Fruit fly (Drosophila melanogaster): Measurements from ENCODE around the gene CG12479.

The CG12479 gene

dm6 chrX:14189216-14189615, 37.4 kb upstream of the CG12479 start, which contains the start of gene CG11585:
TSS of gene CG11585 (plus strand) at chrX:14189516.
- TF ChIP-seq dsf (GFP tag; optimal IDR thresholded peaks at IDR 0.05; ENCODE audit: borderline replicate concordance) (no peak), dl (GFP tag; optimal IDR thresholded peaks at IDR 0.05; ENCODE audit: insufficient read depth in 1 of 2, partially characterized antibody in 2 of 2) (no peak), woc (GFP tag; optimal IDR thresholded peaks at IDR 0.05) (no peak), OdsH (GFP tag; optimal IDR thresholded peaks at IDR 0.05) (no peak), jim (GFP tag; optimal IDR thresholded peaks at IDR 0.05) (no peak), br (GFP tag; optimal IDR thresholded peaks at IDR 0.05) (no peak), rgr (GFP tag; optimal IDR thresholded peaks at IDR 0.05) (no peak), Jra (GFP tag; optimal IDR thresholded peaks at IDR 0.05) (no peak), pan (optimal IDR thresholded peaks at IDR 0.05) (no peak), sv (GFP tag; optimal IDR thresholded peaks at IDR 0.05) (no peak), psq (GFP tag; optimal IDR thresholded peaks at IDR 0.05) (no peak), Vsx2 (GFP tag; optimal IDR thresholded peaks at IDR 0.05; ENCODE audit: partially characterized antibody) (no peak), ey (GFP tag; optimal IDR thresholded peaks at IDR 0.05) (no peak), sage (GFP tag; optimal IDR thresholded peaks at IDR 0.05) (no peak), Myc (optimal IDR thresholded peaks at IDR 0.05) (no peak), lola (GFP tag; optimal IDR thresholded peaks at IDR 0.05) (no peak), Mio (GFP tag; optimal IDR thresholded peaks at IDR 0.05) (no peak), Sp1 (GFP tag; optimal IDR thresholded peaks at IDR 0.05) (no peak), Dfd (GFP tag; optimal IDR thresholded peaks at IDR 0.05) (no peak)

- TF ChIP-seq OdsH (GFP tag; optimal IDR thresholded peaks at IDR 0.05) = no peak
- no peak for TF ChIP-seq Hnf4 (GFP tag; optimal IDR thresholded peaks at IDR 0.05)
- no peak for TF ChIP-seq Hr78 (GFP tag; optimal IDR thresholded peaks at IDR 0.05)
- TF ChIP-seq Mio (GFP tag; optimal IDR thresholded peaks at IDR 0.05) = no peak
- no peak for TF ChIP-seq rgr (GFP tag; optimal IDR thresholded peaks at IDR 0.05)
- no peak for TF ChIP-seq Hr83 (GFP tag; optimal IDR thresholded peaks at IDR 0.05; ENCODE audit: poor library complexity, severe bottlenecking)
- no peak for TF ChIP-seq dl (GFP tag; optimal IDR thresholded peaks at IDR 0.05; ENCODE audit: insufficient read depth in 1 of 2, partially characterized antibody in 2 of 2)
- TF ChIP-seq lola (GFP tag; optimal IDR thresholded peaks at IDR 0.05) = no peak
- TF ChIP-seq Rel (GFP tag; optimal IDR thresholded peaks at IDR 0.05) = no peak
- no peak for TF ChIP-seq Rel (tag; optimal IDR thresholded peaks at IDR 0.05)
- TF ChIP-seq CG32264 (GFP tag; optimal IDR thresholded peaks at IDR 0.05) = no peak
- TF ChIP-seq pan (optimal IDR thresholded peaks at IDR 0.05) = no peak
- no peak for TF ChIP-seq jim (GFP tag; optimal IDR thresholded peaks at IDR 0.05)
- TF ChIP-seq usp (GFP tag; optimal IDR thresholded peaks at IDR 0.05) = no peak
- no peak for TF ChIP-seq ey (GFP tag; optimal IDR thresholded peaks at IDR 0.05)
- no peak for TF ChIP-seq woc (GFP tag; optimal IDR thresholded peaks at IDR 0.05)
- TF ChIP-seq sage (GFP tag; optimal IDR thresholded peaks at IDR 0.05) = no peak
- no peak for TF ChIP-seq CrebA (GFP tag; optimal IDR thresholded peaks at IDR 0.05; ENCODE audit: borderline replicate concordance)
- TF ChIP-seq HLH106 (tag; optimal IDR thresholded peaks at IDR 0.05) = no peak
Observed at dm6 chrX:14186953-14187352, 35.1 kb upstream of the CG12479 start, which contains the start of gene CG12481. TSS of gene CG12481 (plus strand) at chrX:14187253.

DNA sequence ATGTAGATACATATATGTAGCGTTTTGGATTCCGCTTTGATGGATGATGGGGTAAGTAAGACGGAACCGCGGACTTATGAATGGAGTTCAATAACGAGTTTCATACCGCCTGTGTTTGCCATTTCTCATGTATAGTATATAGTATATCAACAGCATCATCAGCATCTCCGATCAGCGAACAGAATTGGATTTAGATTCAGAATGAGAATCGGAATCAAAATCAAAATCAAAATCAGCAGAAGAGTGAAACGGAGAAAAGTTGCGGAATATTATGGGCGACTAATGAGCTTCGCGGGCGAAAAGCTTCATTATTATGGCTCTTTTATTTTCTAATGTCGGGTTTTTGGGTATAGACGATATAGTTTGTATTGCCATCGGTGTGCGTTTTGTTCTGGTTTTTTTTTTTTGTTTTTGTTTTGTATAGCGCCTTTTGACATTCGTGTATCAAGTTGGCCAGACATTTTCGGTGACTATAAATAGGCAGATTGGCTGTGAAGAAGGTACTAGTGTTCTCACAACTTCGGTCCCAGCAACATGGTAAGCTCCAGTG, 32.3 kb upstream of the CG12479 start, which contains the start of gene CG32603:
TSS of gene CG32603 (plus strand) at position 500 of the 550 bp plus-strand sequence.
- TF ChIP-seq psq (GFP tag; optimal IDR thresholded peaks at IDR 0.05) (no peak), Jra (GFP tag; optimal IDR thresholded peaks at IDR 0.05) (no peak), Hr78 (GFP tag; optimal IDR thresholded peaks at IDR 0.05) (no peak), jim (GFP tag; optimal IDR thresholded peaks at IDR 0.05) (no peak), rgr (GFP tag; optimal IDR thresholded peaks at IDR 0.05) (no peak), CG32264 (GFP tag; optimal IDR thresholded peaks at IDR 0.05) (no peak), lola (GFP tag; optimal IDR thresholded peaks at IDR 0.05) (no peak)

DNA sequence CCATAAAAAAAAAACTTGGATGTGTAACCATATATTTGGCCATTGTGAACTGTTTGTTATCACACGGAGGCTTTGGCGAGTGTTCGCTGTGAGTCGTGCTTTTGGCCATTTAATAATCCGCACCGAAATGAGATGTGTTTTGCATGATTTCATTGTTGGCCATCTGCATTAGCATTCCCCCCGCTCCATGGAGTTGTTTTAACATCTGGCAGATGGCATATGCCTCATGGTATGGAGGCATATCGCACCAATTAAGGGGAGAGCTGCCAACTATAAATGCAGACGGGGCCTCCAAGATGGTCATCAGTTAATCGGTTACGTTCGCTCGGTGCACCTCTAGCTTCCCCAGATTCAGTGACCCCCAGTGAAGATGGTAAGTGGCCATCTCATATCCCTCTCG, 28.9 kb upstream of the CG12479 start, which contains the start of gene CG11584:
TSS of gene CG11584 (plus strand) at position 301 of the 400 bp plus-strand sequence.
- TF ChIP-seq Dfd (GFP tag; optimal IDR thresholded peaks at IDR 0.05) (no peak), Hr83 (GFP tag; optimal IDR thresholded peaks at IDR 0.05; ENCODE audit: poor library complexity, severe bottlenecking) (no peak), GATAd (GFP tag; optimal IDR thresholded peaks at IDR 0.05) (no peak), psq (GFP tag; optimal IDR thresholded peaks at IDR 0.05) (no peak), rgr (GFP tag; optimal IDR thresholded peaks at IDR 0.05) (no peak), CG32264 (GFP tag; optimal IDR thresholded peaks at IDR 0.05) (no peak), Myc (optimal IDR thresholded peaks at IDR 0.05) (no peak), pan (optimal IDR thresholded peaks at IDR 0.05) (no peak), br (GFP tag; optimal IDR thresholded peaks at IDR 0.05) (no peak), lola (GFP tag; optimal IDR thresholded peaks at IDR 0.05) (no peak), Rel (GFP tag; optimal IDR thresholded peaks at IDR 0.05) (no peak), Rel (tag; optimal IDR thresholded peaks at IDR 0.05) (no peak), h (GFP tag; optimal IDR thresholded peaks at IDR 0.05) (no peak), woc (GFP tag; optimal IDR thresholded peaks at IDR 0.05) (no peak), fru (GFP tag; optimal IDR thresholded peaks at IDR 0.05) (no peak), N (GFP tag; optimal IDR thresholded peaks at IDR 0.05) (no peak), usp (GFP tag; optimal IDR thresholded peaks at IDR 0.05) (no peak), tai (GFP tag; optimal IDR thresholded peaks at IDR 0.05) (no peak), Vsx2 (GFP tag; optimal IDR thresholded peaks at IDR 0.05; ENCODE audit: partially characterized antibody) (no peak)
